Fruit fly (Drosophila melanogaster): Measurements from ENCODE around the gene Syx8.

Syx8 gene

dm6 chr3L:16563361-16563760 is 23.5 kb downstream of the Syx8 start:
- no peak for TF ChIP-seq CG5204 (GFP tag; optimal IDR thresholded peaks at IDR 0.05)
- no peak for TF ChIP-seq bab1 (GFP tag; optimal IDR thresholded peaks at IDR 0.05)
- TF ChIP-seq Mnt (GFP tag; optimal IDR thresholded peaks at IDR 0.05): no peak
- TF ChIP-seq cic (GFP tag; optimal IDR thresholded peaks at IDR 0.05): no peak
- TF ChIP-seq CG7045 (GFP tag; optimal IDR thresholded peaks at IDR 0.05): no peak
- TF ChIP-seq CG14711 (tag; optimal IDR thresholded peaks at IDR 0.05): no peak
- TF ChIP-seq Clk (GFP tag; optimal IDR thresholded peaks at IDR 0.05): no peak
- TF ChIP-seq CG12768 (GFP tag; optimal IDR thresholded peaks at IDR 0.05): no peak

dm6 chr3L:16556523-16556922 is 30.3 kb downstream of the Syx8 start, which contains the start of gene CG4229:
Gene CG4229 (plus strand): TSS chr3L:16556823.
- TF ChIP-seq cnc (optimal IDR thresholded peaks at IDR 0.05): no peak
- no peak for TF ChIP-seq CG5204 (GFP tag; optimal IDR thresholded peaks at IDR 0.05)
- no peak for TF ChIP-seq Clk (GFP tag; optimal IDR thresholded peaks at IDR 0.05)
- TF ChIP-seq bab1 (GFP tag; optimal IDR thresholded peaks at IDR 0.05): no peak
- TF ChIP-seq CG14711 (tag; optimal IDR thresholded peaks at IDR 0.05): no peak
- no peak for TF ChIP-seq kay (GFP tag; ENCODE audit: borderline replicate concordance)
- TF ChIP-seq CG11617 (GFP tag; optimal IDR thresholded peaks at IDR 0.05): no peak
- TF ChIP-seq CG7101 (tag; optimal IDR thresholded peaks at IDR 0.05): no peak
- TF ChIP-seq cic (GFP tag; optimal IDR thresholded peaks at IDR 0.05): no peak
- no peak for TF ChIP-seq CG1620 (GFP tag; optimal IDR thresholded peaks at IDR 0.05)
- TF ChIP-seq toe (GFP tag; optimal IDR thresholded peaks at IDR 0.05): no peak
- TF ChIP-seq CG12768 (GFP tag; optimal IDR thresholded peaks at IDR 0.05): no peak
- TF ChIP-seq ovo (GFP tag; optimal IDR thresholded peaks at IDR 0.05): no peak
- TF ChIP-seq pad (GFP tag; optimal IDR thresholded peaks at IDR 0.05): no peak
- no peak for TF ChIP-seq Mnt (GFP tag; optimal IDR thresholded peaks at IDR 0.05)
- no peak for TF ChIP-seq Hr96 (GFP tag; optimal IDR thresholded peaks at IDR 0.05)
- TF ChIP-seq Crg-1 (GFP tag; optimal IDR thresholded peaks at IDR 0.05): no peak
- TF ChIP-seq CG7045 (GFP tag; optimal IDR thresholded peaks at IDR 0.05): no peak
- no peak for TF ChIP-seq CG33017 (tag; optimal IDR thresholded peaks at IDR 0.05)

- TF ChIP-seq Crg-1 (GFP tag; optimal IDR thresholded peaks at IDR 0.05) (no peak), toe (GFP tag; optimal IDR thresholded peaks at IDR 0.05) (no peak), pad (GFP tag; optimal IDR thresholded peaks at IDR 0.05) (no peak), CG11617 (GFP tag; optimal IDR thresholded peaks at IDR 0.05) (no peak), Mnt (GFP tag; optimal IDR thresholded peaks at IDR 0.05) (no peak), ovo (GFP tag; optimal IDR thresholded peaks at IDR 0.05) (no peak), CG1620 (GFP tag; optimal IDR thresholded peaks at IDR 0.05) (no peak), Hr96 (GFP tag; optimal IDR thresholded peaks at IDR 0.05) (no peak), Clk (GFP tag; optimal IDR thresholded peaks at IDR 0.05) (no peak), kay (GFP tag; ENCODE audit: borderline replicate concordance) (no peak), CG33017 (tag; optimal IDR thresholded peaks at IDR 0.05) (no peak), cic (GFP tag; optimal IDR thresholded peaks at IDR 0.05) (no peak), CG12768 (GFP tag; optimal IDR thresholded peaks at IDR 0.05) (no peak), CG5204 (GFP tag; optimal IDR thresholded peaks at IDR 0.05) (no peak), cnc (optimal IDR thresholded peaks at IDR 0.05) (no peak), CG7101 (tag; optimal IDR thresholded peaks at IDR 0.05) (no peak), tj (GFP tag; optimal IDR thresholded peaks at IDR 0.05) (no peak)
Observed at dm6 chr3L:16546159-16546558, 40.7 kb downstream of the Syx8 start.

dm6 chr3L:16545511-16545910 is 41.3 kb downstream of the Syx8 start, which contains the start of gene CG13033:
Gene CG13033 (minus strand): TSS chr3L:16545628.
- no peak for TF ChIP-seq Mnt (GFP tag; optimal IDR thresholded peaks at IDR 0.05)

- no peak for TF ChIP-seq CG7101 (tag; optimal IDR thresholded peaks at IDR 0.05)
- no peak for TF ChIP-seq toe (GFP tag; optimal IDR thresholded peaks at IDR 0.05)
- TF ChIP-seq tj (GFP tag; optimal IDR thresholded peaks at IDR 0.05): no peak
- no peak for TF ChIP-seq CG5204 (GFP tag; optimal IDR thresholded peaks at IDR 0.05)
- no peak for TF ChIP-seq Crg-1 (GFP tag; optimal IDR thresholded peaks at IDR 0.05)
- no peak for TF ChIP-seq bab1 (GFP tag; optimal IDR thresholded peaks at IDR 0.05)
- no peak for TF ChIP-seq cic (GFP tag; optimal IDR thresholded peaks at IDR 0.05)
- no peak for TF ChIP-seq CG14711 (tag; optimal IDR thresholded peaks at IDR 0.05)
- TF ChIP-seq CG33017 (tag; optimal IDR thresholded peaks at IDR 0.05): no peak
- TF ChIP-seq Clk (GFP tag; optimal IDR thresholded peaks at IDR 0.05): no peak
- TF ChIP-seq Hr96 (GFP tag; optimal IDR thresholded peaks at IDR 0.05): no peak
- TF ChIP-seq cnc (optimal IDR thresholded peaks at IDR 0.05): no peak
- no peak for TF ChIP-seq CG12768 (GFP tag; optimal IDR thresholded peaks at IDR 0.05)
- TF ChIP-seq Mnt (GFP tag; optimal IDR thresholded peaks at IDR 0.05): no peak
- no peak for TF ChIP-seq CG7045 (GFP tag; optimal IDR thresholded peaks at IDR 0.05)
- no peak for TF ChIP-seq CG11617 (GFP tag; optimal IDR thresholded peaks at IDR 0.05)
- TF ChIP-seq ovo (GFP tag; optimal IDR thresholded peaks at IDR 0.05): no peak
- TF ChIP-seq CG1620 (GFP tag; optimal IDR thresholded peaks at IDR 0.05): no peak
- no peak for TF ChIP-seq kay (GFP tag; ENCODE audit: borderline replicate concordance)
Observed at dm6 chr3L:16544220-16544619, 42.6 kb downstream of the Syx8 start.

- no peak for TF ChIP-seq Mnt (GFP tag; optimal IDR thresholded peaks at IDR 0.05)
- TF ChIP-seq CG1620 (GFP tag; optimal IDR thresholded peaks at IDR 0.05): no peak
- no peak for TF ChIP-seq bab1 (GFP tag; optimal IDR thresholded peaks at IDR 0.05)
- TF ChIP-seq Clk (GFP tag; optimal IDR thresholded peaks at IDR 0.05): no peak
- no peak for TF ChIP-seq tj (GFP tag; optimal IDR thresholded peaks at IDR 0.05)
- no peak for TF ChIP-seq Crg-1 (GFP tag; optimal IDR thresholded peaks at IDR 0.05)
- no peak for TF ChIP-seq ovo (GFP tag; optimal IDR thresholded peaks at IDR 0.05)
- no peak for TF ChIP-seq CG12768 (GFP tag; optimal IDR thresholded peaks at IDR 0.05)
- TF ChIP-seq kay (GFP tag; ENCODE audit: borderline replicate concordance): no peak
- no peak for TF ChIP-seq toe (GFP tag; optimal IDR thresholded peaks at IDR 0.05)
- no peak for TF ChIP-seq CG14711 (tag; optimal IDR thresholded peaks at IDR 0.05)
- no peak for TF ChIP-seq CG33017 (tag; optimal IDR thresholded peaks at IDR 0.05)
- TF ChIP-seq Hr96 (GFP tag; optimal IDR thresholded peaks at IDR 0.05): no peak
- TF ChIP-seq cic (GFP tag; optimal IDR thresholded peaks at IDR 0.05): no peak
- TF ChIP-seq CG7101 (tag; optimal IDR thresholded peaks at IDR 0.05): no peak
- TF ChIP-seq CG5204 (GFP tag; optimal IDR thresholded peaks at IDR 0.05): no peak
- no peak for TF ChIP-seq CG11617 (GFP tag; optimal IDR thresholded peaks at IDR 0.05)
Observed at dm6 chr3L:16542998-16543624, 43.7 kb downstream of the Syx8 start, which contains the start of gene CG43373. Gene CG43373 (minus strand): TSS chr3L:16543370.
